Fruit fly (Drosophila melanogaster) ovary, adult (tissue): ENCODE data around the gene CG11584.

Source experiments
- CG17801 ChIP-seq: fragments of 200-800 bp; optimal IDR thresholded peaks from 2 replicates; lab custom pipeline; 2019; ENCODE audit warnings: missing biosample characterization, mild to moderate bottlenecking, missing genetic modification characterization, moderate library complexity; ENCODE audit not compliant: partially characterized antibody

CG11584 gene

DNA sequence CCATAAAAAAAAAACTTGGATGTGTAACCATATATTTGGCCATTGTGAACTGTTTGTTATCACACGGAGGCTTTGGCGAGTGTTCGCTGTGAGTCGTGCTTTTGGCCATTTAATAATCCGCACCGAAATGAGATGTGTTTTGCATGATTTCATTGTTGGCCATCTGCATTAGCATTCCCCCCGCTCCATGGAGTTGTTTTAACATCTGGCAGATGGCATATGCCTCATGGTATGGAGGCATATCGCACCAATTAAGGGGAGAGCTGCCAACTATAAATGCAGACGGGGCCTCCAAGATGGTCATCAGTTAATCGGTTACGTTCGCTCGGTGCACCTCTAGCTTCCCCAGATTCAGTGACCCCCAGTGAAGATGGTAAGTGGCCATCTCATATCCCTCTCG, at the start of gene CG11584:
Gene CG11584, plus strand, starts transcription at position 301 of the 400 bp plus-strand sequence.
- no peak for TF ChIP-seq CG17801

DNA sequence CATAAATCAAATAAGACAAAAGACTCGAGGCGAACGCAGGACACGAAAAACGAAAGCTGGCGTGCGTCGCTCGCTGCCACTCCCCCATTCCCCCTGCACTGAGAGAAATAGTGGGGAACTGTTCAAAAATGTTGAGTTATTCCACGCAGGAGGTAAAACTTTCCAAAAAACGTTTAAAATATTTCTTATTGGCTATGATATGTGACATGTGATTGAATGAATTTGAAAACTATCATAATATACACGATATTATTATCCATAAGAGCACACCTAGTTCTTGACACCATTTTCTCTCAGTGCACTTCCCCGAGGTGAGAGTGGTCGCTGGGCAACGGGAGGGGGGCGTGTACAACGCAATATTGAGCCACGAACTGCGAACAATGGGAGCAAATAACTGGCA, 46.9 kb upstream of the CG11584 start:
- TF ChIP-seq CG17801, result no peak

DNA sequence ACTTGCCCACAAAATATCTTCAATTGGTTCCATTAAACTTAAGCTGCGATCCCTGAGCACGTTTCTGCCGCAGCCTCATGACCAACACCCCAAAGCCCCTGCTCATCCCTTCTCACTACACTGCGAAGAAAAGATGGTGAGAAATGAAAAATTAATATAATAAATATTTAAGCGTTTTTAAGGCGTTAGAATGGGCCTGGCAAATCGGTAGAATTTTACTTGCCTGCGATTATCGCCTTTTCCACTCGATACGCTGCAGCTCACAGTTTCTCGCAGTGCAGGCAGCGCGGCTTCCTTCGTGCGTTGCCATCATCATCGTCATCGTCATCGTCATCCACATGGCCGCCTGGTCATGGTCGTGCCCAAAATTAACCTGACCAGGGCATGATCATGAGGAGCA, 32.7 kb upstream of the CG11584 start:
- no peak for TF ChIP-seq CG17801

DNA sequence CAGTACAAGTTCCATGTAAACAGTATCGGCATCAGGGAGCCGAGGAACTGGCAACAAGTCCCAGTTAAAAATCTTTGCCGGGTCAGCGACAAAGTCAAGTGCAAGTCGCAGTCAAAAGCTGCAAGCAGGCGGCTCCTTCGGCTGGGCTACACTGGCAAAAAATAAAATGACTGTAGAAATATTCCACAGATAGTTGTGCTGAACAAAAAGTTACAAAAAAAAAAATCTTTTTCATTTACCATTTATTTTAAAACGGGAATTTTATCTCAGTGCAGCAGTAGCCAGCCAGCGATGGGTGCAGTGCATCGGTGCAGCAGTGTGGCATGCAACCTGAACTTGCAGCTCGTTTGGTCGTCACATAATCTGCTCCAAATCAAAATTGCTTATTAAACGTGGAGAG, 31.5 kb upstream of the CG11584 start:
- TF ChIP-seq CG17801, result no peak

DNA sequence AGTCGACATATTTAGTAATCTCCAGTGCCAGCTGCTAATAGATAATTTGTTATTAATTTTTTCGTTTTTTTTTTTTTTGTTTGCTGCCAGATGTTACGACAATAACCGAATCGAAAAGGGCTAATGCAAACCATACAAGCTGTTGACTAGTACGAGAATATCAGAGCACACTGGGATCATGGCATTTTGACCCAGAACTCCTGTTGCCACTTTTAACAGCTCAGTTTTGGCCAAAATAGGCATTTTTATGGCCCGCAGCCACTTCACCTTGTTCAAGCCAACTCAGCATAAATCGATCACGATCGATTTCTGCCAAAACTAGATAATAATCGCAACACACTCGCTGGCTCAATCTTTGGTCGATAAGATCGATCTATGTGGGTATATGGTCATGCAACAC, 28.9 kb upstream of the CG11584 start, which contains the start of gene CG12479:
Gene CG12479, minus strand, starts transcription at position 101 of the 400 bp plus-strand sequence.
- no peak for TF ChIP-seq CG17801

DNA sequence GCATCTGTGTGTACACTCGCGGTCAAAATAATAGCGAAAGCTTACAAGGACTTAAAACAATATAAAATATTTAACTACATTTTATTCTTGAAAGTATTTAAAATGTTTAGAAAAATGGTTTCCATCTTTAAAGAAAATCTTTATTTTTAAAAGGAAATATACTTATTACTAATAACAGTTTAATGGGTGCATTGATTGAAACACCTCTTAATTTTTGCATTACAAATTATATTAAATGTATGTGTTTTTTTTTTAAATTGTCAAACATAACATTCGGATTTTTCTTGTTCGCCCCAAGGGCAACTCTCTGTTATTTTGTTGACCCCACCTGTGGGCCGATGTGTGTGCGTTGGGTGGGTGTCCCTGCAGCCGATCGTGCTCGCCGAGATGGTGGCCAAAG, 27.1 kb upstream of the CG11584 start:
- no peak for TF ChIP-seq CG17801

DNA sequence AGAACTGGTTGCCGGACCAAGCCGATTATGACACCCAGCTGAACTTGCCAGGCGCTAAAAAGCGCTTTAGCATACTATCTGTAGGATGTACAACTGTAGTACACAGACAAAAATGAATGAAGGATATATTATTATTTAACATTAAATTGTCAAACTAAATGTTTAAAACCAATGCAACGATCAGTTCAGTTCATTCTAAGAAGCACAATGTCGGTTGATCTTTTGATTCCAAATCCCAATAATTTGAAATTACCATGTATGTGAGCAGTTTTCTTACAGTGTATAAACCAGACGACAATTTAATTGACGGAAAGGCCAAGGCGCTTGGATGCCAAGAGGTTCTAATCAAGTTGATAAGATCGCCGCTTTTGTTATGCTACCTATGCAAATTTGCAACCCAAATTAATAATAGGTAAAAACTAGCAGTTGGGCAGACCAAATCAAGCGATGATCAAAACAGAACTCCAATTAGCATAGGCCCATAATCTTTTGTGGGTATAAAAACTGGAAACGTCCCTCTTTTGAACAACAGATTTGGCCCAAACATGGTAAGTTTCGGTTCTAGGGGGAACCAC, 11.7 kb upstream of the CG11584 start, which contains the start of gene CG12480:
Gene CG12480, plus strand, starts transcription at position 525 of the 575 bp plus-strand sequence.
- TF ChIP-seq CG17801, result no peak

DNA sequence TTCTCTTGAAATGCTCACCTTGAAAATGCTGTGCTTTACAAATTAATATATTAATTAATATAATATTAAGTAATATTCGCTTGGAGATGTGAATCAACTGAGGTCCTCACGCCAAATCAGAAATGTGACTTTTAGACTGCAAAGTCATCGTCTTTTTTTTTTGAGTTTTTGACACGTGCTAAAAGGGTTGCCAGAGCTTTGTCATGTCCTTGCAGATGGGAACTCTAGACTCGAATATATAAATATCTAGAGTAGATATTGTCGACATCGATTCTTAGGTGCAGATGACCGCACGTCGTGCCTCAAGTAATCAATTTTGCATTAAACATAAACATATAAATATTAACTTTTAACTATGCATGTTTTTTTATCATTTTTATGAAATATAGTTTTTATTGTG, 8.3 kb upstream of the CG11584 start, which contains the start of gene betaNACtes1:
Gene betaNACtes1, minus strand, starts transcription at position 101 of the 400 bp plus-strand sequence.
- no peak for TF ChIP-seq CG17801

DNA sequence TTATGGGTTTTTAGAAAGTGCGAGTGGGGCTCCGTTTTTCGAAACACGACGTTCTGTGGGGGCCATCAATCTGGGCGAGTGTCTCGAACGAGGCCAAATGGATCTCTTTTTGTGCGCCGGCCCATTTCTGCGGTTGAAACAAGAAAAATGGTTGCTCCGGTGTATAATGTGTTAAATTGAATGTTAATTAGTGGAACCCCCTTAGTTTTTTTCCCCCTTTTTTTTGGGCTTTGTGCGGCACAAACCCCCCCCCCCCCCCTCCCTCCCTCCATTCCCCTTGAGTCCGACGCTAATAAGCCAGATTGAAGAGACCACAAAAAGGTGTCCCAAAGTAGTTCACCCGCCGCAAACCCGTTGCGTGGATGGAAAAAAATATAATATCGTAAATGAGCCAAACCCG, 7.2 kb upstream of the CG11584 start:
- TF ChIP-seq CG17801, result no peak

DNA sequence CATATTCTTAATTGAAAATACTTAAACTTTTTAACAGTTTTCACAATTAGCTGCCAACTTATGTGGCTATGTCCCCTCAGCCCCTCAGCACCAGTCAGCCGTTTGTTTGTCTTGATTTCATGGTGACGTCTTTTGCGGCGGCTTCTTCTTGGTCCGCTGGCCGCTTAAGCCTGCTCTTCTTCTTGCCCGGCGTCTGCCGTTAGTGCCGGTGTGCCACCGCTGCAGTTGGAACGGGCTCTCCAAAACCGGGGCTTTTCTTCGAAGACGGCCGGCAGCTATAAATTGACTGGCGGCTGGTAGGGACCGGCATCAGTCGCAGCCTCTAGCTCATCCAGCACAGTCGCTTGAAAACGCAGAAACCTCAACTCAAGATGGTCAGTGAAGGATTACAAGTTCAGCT, 6.4 kb upstream of the CG11584 start, which contains the start of gene CG1368:
Gene CG1368, plus strand, starts transcription at position 301 of the 400 bp plus-strand sequence.
- TF ChIP-seq CG17801, result no peak

DNA sequence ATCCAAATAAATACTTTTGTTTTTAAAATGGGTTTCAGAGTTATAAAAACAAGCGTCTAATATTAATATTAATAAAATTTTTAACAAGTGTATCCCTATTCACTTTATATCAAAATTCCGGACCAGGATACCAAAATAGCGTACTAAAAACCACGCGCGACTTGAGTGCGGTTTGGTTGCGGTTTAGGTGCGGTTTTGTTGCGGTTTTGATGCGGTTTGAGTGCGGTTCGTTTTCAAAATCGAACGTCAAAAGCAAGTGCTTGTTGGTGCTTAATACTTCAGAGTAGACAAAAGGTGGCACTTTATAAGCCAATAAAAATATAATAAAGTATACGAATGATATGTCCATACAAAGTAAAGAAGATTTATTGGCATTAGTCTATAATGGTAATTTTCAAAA, 5.2 kb upstream of the CG11584 start:
- no peak for TF ChIP-seq CG17801

DNA sequence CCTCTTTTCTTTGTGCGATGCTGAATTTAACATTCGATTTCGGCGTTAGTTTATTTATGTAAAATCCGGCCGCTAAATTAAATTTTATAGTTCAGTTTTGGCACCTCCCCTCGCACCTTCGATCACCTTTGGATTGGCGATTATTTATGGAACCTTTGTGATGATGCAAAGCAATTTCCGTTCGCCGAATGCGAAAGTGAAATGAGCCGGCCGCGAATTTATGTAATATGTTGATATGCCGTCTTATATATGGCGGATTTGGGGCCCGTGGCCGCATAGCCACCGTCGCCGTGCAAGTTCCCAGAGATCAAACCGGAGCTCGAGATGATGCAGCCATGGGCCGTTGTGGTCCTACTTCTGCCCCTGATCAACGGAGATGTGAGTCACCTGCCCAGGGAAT, 4.2 kb upstream of the CG11584 start, which contains the start of gene CG11581:
Gene CG11581, plus strand, starts transcription at position 301 of the 400 bp plus-strand sequence.
- TF ChIP-seq CG17801, result no peak

DNA sequence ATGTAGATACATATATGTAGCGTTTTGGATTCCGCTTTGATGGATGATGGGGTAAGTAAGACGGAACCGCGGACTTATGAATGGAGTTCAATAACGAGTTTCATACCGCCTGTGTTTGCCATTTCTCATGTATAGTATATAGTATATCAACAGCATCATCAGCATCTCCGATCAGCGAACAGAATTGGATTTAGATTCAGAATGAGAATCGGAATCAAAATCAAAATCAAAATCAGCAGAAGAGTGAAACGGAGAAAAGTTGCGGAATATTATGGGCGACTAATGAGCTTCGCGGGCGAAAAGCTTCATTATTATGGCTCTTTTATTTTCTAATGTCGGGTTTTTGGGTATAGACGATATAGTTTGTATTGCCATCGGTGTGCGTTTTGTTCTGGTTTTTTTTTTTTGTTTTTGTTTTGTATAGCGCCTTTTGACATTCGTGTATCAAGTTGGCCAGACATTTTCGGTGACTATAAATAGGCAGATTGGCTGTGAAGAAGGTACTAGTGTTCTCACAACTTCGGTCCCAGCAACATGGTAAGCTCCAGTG, 3.3 kb downstream of the CG11584 start, which contains the start of gene CG32603:
Gene CG32603, plus strand, starts transcription at position 500 of the 550 bp plus-strand sequence.
- no peak for TF ChIP-seq CG17801

DNA sequence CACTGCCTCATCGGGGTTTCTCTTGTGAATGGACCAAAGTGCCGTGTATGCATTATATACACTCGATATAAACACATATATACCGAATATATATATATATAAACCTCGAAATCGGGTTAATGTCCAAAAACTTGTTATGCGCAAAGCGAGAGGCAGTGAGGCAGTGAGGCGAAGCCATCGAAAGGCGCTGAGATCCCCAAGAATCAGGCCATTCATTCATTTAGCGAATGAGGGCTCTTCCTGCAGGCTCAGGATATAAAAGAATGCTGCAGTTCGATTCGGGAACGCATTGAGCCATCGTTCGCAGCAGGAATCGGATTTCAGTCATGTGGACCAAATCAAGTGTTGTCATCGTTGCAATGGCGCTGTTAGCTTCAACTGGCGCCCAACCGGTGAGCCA, 6.1 kb downstream of the CG11584 start, which contains the start of gene CG12481:
Gene CG12481, plus strand, starts transcription at position 301 of the 400 bp plus-strand sequence.
- no peak for TF ChIP-seq CG17801

DNA sequence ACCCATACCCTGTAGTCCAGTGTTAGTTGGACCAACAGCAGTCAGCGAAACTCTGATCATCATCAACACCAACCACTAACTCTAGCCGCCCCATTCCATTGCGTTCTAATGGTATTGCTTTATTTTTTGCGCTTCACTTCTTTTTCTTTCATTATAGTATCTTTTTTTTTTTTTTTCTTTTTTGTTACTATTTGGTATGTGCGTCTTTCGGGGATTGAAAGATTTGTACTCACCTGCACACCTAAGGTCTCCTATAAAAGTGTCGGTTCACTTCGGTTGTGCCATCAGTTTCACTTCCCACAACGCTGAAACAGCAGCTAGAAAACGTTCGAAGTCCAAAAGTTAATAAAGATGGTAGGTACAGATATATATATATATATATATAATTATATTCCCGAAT, 8.4 kb downstream of the CG11584 start, which contains the start of gene CG11585:
Gene CG11585, plus strand, starts transcription at position 301 of the 400 bp plus-strand sequence.
- TF ChIP-seq CG17801, result no peak

DNA sequence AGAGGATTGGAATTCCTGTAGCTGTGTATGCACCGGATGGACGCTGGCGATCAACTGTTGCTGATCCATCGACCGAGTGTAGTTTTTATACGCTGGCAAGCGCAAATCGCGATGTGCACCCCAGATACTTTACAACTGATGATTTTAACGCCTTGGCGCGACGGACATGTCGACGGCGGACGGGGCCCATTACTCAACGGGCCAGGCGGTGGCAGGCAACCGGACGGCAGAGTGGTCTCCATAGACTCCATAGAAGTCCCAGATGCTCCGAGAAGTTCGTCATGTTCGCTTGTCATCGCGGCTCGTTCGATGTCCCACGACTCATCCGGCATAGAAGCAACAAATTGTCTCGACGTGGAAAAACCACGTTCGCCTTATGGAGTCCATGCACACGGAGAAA, 11.1 kb downstream of the CG11584 start, which contains the start of gene CG13403:
Gene CG13403, minus strand, starts transcription at position 101 of the 400 bp plus-strand sequence.
- TF ChIP-seq CG17801, result no peak

DNA sequence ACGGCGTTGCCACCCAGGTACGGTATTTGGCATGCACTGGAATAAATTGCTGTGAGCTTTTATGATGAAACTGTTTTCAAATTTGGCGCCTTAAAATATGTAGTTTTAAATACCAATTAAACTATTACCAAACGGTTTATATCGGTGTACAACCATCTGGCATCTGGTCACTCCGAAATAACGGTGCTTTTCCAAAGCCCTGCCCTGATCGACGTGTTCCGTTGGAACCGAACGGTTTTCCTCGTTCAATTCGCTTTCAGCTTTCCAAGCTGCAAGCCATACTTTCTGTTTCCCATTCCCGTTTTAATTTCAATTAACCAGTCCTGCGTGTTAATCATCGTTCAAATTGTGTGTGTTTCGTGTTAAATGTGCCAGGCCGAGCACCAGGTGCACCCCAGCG, 12.2 kb downstream of the CG11584 start, which contains the start of gene yl:
Gene yl, plus strand, starts transcription at position 202 of the 400 bp plus-strand sequence.
- TF ChIP-seq CG17801, result no peak
